Fruit fly (Drosophila melanogaster) whole organism, embryonic: ENCODE data around the gene Rab8.

Experiments
- Ada2b ChIP-seq: fragments of 200-800 bp; sonication (Bioruptor generic); IDR thresholded peaks from 2 replicates; pipeline ENCODE4 v1.3.6; 2022; ENCODE audit warnings: missing biosample characterization, missing genetic modification characterization
- Bgb ChIP-seq: fragments of 200-800 bp; sonication (Bioruptor generic); IDR thresholded peaks from 2 replicates; pipeline ENCODE4 v1.3.6; 2022; ENCODE audit warnings: missing biosample characterization, missing genetic modification characterization; ENCODE audit not compliant: partially characterized antibody
- C15 ChIP-seq: fragments of 200-800 bp; sonication (Bioruptor generic); IDR thresholded peaks from 3 replicates; pipeline ENCODE4 v1.3.6; 2022; ENCODE audit warnings: missing biosample characterization, missing genetic modification characterization
- CG10147 ChIP-seq: fragments of 200-800 bp; sonication (Bioruptor generic); optimal IDR thresholded peaks from 2 replicates; lab custom pipeline; 2019; ENCODE audit warnings: missing biosample characterization, mild to moderate bottlenecking, missing genetic modification characterization, moderate library complexity
- CG1024 ChIP-seq: fragments of 200-800 bp; sonication (Bioruptor generic); IDR thresholded peaks from 2 replicates; pipeline ENCODE4 v1.3.6; 2022; ENCODE audit warnings: missing biosample characterization, missing genetic modification characterization
- CG11247 ChIP-seq: fragments of 200-800 bp; sonication (Bioruptor generic); IDR thresholded peaks from 2 replicates; pipeline ENCODE4 v1.3.6; 2022; ENCODE audit warnings: missing biosample characterization, missing genetic modification characterization
- CG12391 ChIP-seq: fragments of 200-800 bp; sonication (Bioruptor generic); optimal IDR thresholded peaks from 3 replicates; lab custom pipeline; 2018; ENCODE audit warnings: missing biosample characterization, mild to moderate bottlenecking, missing genetic modification characterization, moderate library complexity
- CG12659 ChIP-seq: fragments of 200-800 bp; sonication (Bioruptor generic); optimal IDR thresholded peaks from 3 replicates; lab custom pipeline; 2017; ENCODE audit warnings: mild to moderate bottlenecking, missing biosample characterization, missing genetic modification reagents, missing genetic modification characterization
- CG12744 ChIP-seq: fragments of 200-800 bp; sonication (Bioruptor generic); optimal IDR thresholded peaks from 2 replicates; lab custom pipeline; 2016; ENCODE audit warnings: missing biosample characterization, missing genetic modification characterization
- CG13287 ChIP-seq: fragments of 200-800 bp; sonication (Bioruptor generic); IDR thresholded peaks from 2 replicates; pipeline ENCODE4 v1.3.6; 2022; ENCODE audit warnings: missing biosample characterization, missing genetic modification characterization; ENCODE audit not compliant: partially characterized antibody
- CG14014 ChIP-seq: fragments of 200-800 bp; sonication (Bioruptor generic); IDR thresholded peaks from 2 replicates; pipeline ENCODE4 v1.3.6; 2022; ENCODE audit warnings: missing biosample characterization, missing genetic modification characterization
- CG15514 ChIP-seq: fragments of 200-800 bp; sonication (Bioruptor generic); optimal IDR thresholded peaks from 3 replicates; lab custom pipeline; 2017; ENCODE audit warnings: missing biosample characterization, missing genetic modification characterization, mild to moderate bottlenecking, moderate library complexity, missing genetic modification reagents
- CG2712 ChIP-seq: fragments of 200-800 bp; optimal IDR thresholded peaks from 3 replicates; lab custom pipeline; 2019; ENCODE audit warnings: missing biosample characterization, mild to moderate bottlenecking, missing genetic modification characterization, moderate library complexity
- CG32767 ChIP-seq: fragments of 200-800 bp; sonication (Bioruptor generic); IDR thresholded peaks from 2 replicates; pipeline ENCODE4 v1.3.6; 2022; ENCODE audit warnings: missing biosample characterization, missing genetic modification characterization
- CG34224 ChIP-seq: fragments of 200-800 bp; sonication (Bioruptor generic); IDR thresholded peaks from 3 replicates; pipeline ENCODE4 v1.3.6; 2022; ENCODE audit warnings: missing biosample characterization, missing genetic modification characterization; ENCODE audit not compliant: partially characterized antibody
- CG34422 ChIP-seq: fragments of 200-800 bp; sonication (Bioruptor generic); IDR thresholded peaks from 3 replicates; pipeline ENCODE4 v1.3.6; 2022; ENCODE audit warnings: missing biosample characterization, missing genetic modification characterization
- CG4328 ChIP-seq: fragments of 200-800 bp; sonication (Bioruptor generic); optimal IDR thresholded peaks from 3 replicates; lab custom pipeline; 2017; ENCODE audit warnings: missing biosample characterization, missing genetic modification reagents, missing genetic modification characterization
- CG43689 ChIP-seq: fragments of 200-800 bp; sonication (Bioruptor generic); IDR thresholded peaks from 2 replicates; pipeline ENCODE4 v1.3.6; 2022; ENCODE audit warnings: missing biosample characterization, missing genetic modification characterization
- CG6175 ChIP-seq: fragments of 200-800 bp; sonication (Bioruptor generic); IDR thresholded peaks from 3 replicates; pipeline ENCODE4 v1.3.6; 2022; ENCODE audit warnings: missing biosample characterization, missing genetic modification characterization
- CG6654 ChIP-seq: fragments of 200-800 bp; sonication (Bioruptor generic); optimal IDR thresholded peaks from 2 replicates; lab custom pipeline; 2017; ENCODE audit warnings: missing biosample characterization, mild to moderate bottlenecking, missing genetic modification characterization
- CG7786 ChIP-seq: fragments of 200-800 bp; sonication (Bioruptor generic); optimal IDR thresholded peaks from 2 replicates; lab custom pipeline; 2016; ENCODE audit warnings: missing biosample characterization, missing genetic modification characterization
- CG9817 ChIP-seq: fragments of 200-800 bp; sonication (Bioruptor generic); optimal IDR thresholded peaks from 2 replicates; lab custom pipeline; 2018; ENCODE audit warnings: missing biosample characterization, mild to moderate bottlenecking, missing genetic modification characterization, moderate library complexity
- Dip3 ChIP-seq: fragments of 200-800 bp; sonication (Bioruptor generic); optimal IDR thresholded peaks from 3 replicates; lab custom pipeline; 2016; ENCODE audit warnings: missing biosample characterization, missing genetic modification characterization
- HLH4C ChIP-seq: fragments of 200-800 bp; sonication (Bioruptor generic); IDR thresholded peaks from 3 replicates; pipeline ENCODE4 v1.3.6; 2022; ENCODE audit warnings: missing biosample characterization, missing genetic modification characterization; ENCODE audit not compliant: partially characterized antibody
- HmgD ChIP-seq: fragments of 200-800 bp; sonication (Bioruptor generic); optimal IDR thresholded peaks from 3 replicates; lab custom pipeline; 2016; ENCODE audit warnings: missing biosample characterization, missing genetic modification characterization
- MBD-R2 ChIP-seq: fragments of 200-800 bp; sonication (Bioruptor generic); IDR thresholded peaks from 2 replicates; pipeline ENCODE4 v1.3.6; 2022; ENCODE audit warnings: missing biosample characterization, missing genetic modification characterization
- Mad ChIP-seq: fragments of 200-800 bp; sonication (Bioruptor generic); optimal IDR thresholded peaks from 2 replicates; lab custom pipeline; 2016; ENCODE audit warnings: missing biosample characterization, missing genetic modification characterization
- Med ChIP-seq: fragments of 200-800 bp; sonication (Bioruptor generic); peaks from one replicate; lab custom pipeline; 2016; ENCODE audit warnings: missing biosample characterization, missing genetic modification characterization, mild to moderate bottlenecking, inconsistent platforms, moderate library complexity
- Neu2 ChIP-seq: fragments of 200-800 bp; sonication (Bioruptor generic); optimal IDR thresholded peaks from 3 replicates; lab custom pipeline; 2016; ENCODE audit warnings: missing biosample characterization, missing genetic modification characterization, borderline replicate concordance
- YL-1 ChIP-seq: fragments of 200-800 bp; sonication (Bioruptor generic); optimal IDR thresholded peaks from 3 replicates; lab custom pipeline; 2017; ENCODE audit warnings: missing biosample characterization, mild to moderate bottlenecking, missing genetic modification characterization
- amos ChIP-seq: fragments of 200-800 bp; sonication (Bioruptor generic); IDR thresholded peaks from 2 replicates; pipeline ENCODE4 v1.3.6; 2022; ENCODE audit warnings: missing biosample characterization, missing genetic modification characterization; ENCODE audit not compliant: partially characterized antibody
- ato ChIP-seq: fragments of 200-800 bp; sonication (Bioruptor generic); IDR thresholded peaks from 2 replicates; pipeline ENCODE4 v1.3.6; 2022; ENCODE audit warnings: missing biosample characterization, missing genetic modification characterization; ENCODE audit not compliant: partially characterized antibody
- cg ChIP-seq: fragments of 200-800 bp; sonication (Bioruptor generic); optimal IDR thresholded peaks from 3 replicates; lab custom pipeline; 2019; ENCODE audit warnings: missing biosample characterization, mild to moderate bottlenecking, missing genetic modification characterization, moderate library complexity
- chinmo ChIP-seq: fragments of 200-800 bp; sonication (Bioruptor generic); IDR thresholded peaks from 4 replicates; pipeline ENCODE4 v1.3.6; 2022; ENCODE audit warnings: missing biosample characterization, missing genetic modification characterization; ENCODE audit not compliant: partially characterized antibody
- gce ChIP-seq: fragments of 200-800 bp; sonication (Bioruptor generic); IDR thresholded peaks from 3 replicates; pipeline ENCODE4 v1.3.6; 2022; ENCODE audit warnings: missing biosample characterization, missing genetic modification characterization
- hkb ChIP-seq, 2 experiments: fragments of 200-800 bp in 1 of 2; fragments of >200 bp in 1 of 2; sonication (Bioruptor generic) in 1 of 2; IDR thresholded peaks in 1 of 2; optimal IDR thresholded peaks in 1 of 2; 2 replicates each; pipeline versions ENCODE4 v1.3.6 to Lab custom; 2017 to 2022; ENCODE audit warnings: missing biosample characterization in 1 of 2, missing genetic modification characterization in 1 of 2
- jumu ChIP-seq: fragments of 200-800 bp; sonication (Bioruptor generic); optimal IDR thresholded peaks from 3 replicates; lab custom pipeline; 2016; ENCODE audit warnings: missing biosample characterization, missing genetic modification characterization
- mirr ChIP-seq: fragments of 200-800 bp; sonication (Bioruptor generic); optimal IDR thresholded peaks from 3 replicates; lab custom pipeline; 2018; ENCODE audit warnings: missing biosample characterization, mild to moderate bottlenecking, missing genetic modification characterization
- nerfin-1 ChIP-seq: fragments of 200-800 bp; sonication (Bioruptor generic); optimal IDR thresholded peaks from 3 replicates; lab custom pipeline; 2019; ENCODE audit warnings: missing biosample characterization, mild to moderate bottlenecking, missing genetic modification characterization, moderate library complexity
- nom ChIP-seq: fragments of 200-800 bp; sonication (Bioruptor generic); optimal IDR thresholded peaks from 2 replicates; lab custom pipeline; 2017; ENCODE audit warnings: missing biosample characterization, missing genetic modification characterization, mild to moderate bottlenecking, moderate library complexity, missing genetic modification reagents
- onecut ChIP-seq: fragments of 200-800 bp; sonication (Bioruptor generic); IDR thresholded peaks from 2 replicates; pipeline ENCODE4 v1.3.6; 2022; ENCODE audit warnings: missing biosample characterization, missing genetic modification characterization
- pfk ChIP-seq: fragments of 200-800 bp; sonication (Bioruptor generic); optimal IDR thresholded peaks from 2 replicates; lab custom pipeline; 2018; ENCODE audit warnings: missing biosample characterization, mild to moderate bottlenecking, missing genetic modification characterization, moderate library complexity
- psq ChIP-seq: fragments of 200-800 bp; sonication (Bioruptor generic); optimal IDR thresholded peaks from 2 replicates; lab custom pipeline; 2017; ENCODE audit warnings: missing biosample characterization, missing genetic modification characterization
- pzg ChIP-seq: fragments of 200-800 bp; sonication (Bioruptor generic); optimal IDR thresholded peaks from 3 replicates; lab custom pipeline; 2018; ENCODE audit warnings: missing biosample characterization, mild to moderate bottlenecking, missing genetic modification characterization, moderate library complexity
- shn ChIP-seq: fragments of 200-800 bp; sonication (Bioruptor generic); optimal IDR thresholded peaks from 3 replicates; lab custom pipeline; 2016; ENCODE audit warnings: missing biosample characterization, missing genetic modification characterization
- so ChIP-seq: fragments of 200-800 bp; sonication (Bioruptor generic); IDR thresholded peaks from 3 replicates; pipeline ENCODE4 v1.3.6; 2022; ENCODE audit warnings: missing biosample characterization, missing genetic modification characterization
- ttk ChIP-seq: fragments of 200-800 bp; sonication (Bioruptor generic); IDR thresholded peaks from 2 replicates; pipeline ENCODE4 v2.1.2; 2022; ENCODE audit warnings: missing biosample characterization, missing genetic modification characterization
- zfh2 ChIP-seq: fragments of 200-800 bp; sonication (Bioruptor generic); optimal IDR thresholded peaks from 2 replicates; lab custom pipeline; 2016; ENCODE audit warnings: missing biosample characterization, missing genetic modification characterization

Rab8 gene

dm6 chr3L:19833227-19833626, 37.7 kb downstream of the Rab8 start (continued):
- TF ChIP-seq Med (peak; percentile 60), pfk (peak; percentile 16), ttk (no peak), psq (peak; percentile 36), Ada2b (GFP tag; lab: Robert Waterston, UW) (no peak), nom (GFP tag; lab: Kevin White, UChicago) (peak; percentile 48), CG43689 (no peak), MBD-R2 (GFP tag; lab: Robert Waterston, UW) (peak; percentile 28; the same call in 1 of the 2 replicates), CG15514 (GFP tag; lab: Kevin White, UChicago) (peak; percentile 14), C15 (GFP tag; lab: Robert Waterston, UW) (no peak), HmgD (GFP tag; lab: Kevin White, UChicago) (no peak), zfh2 (GFP tag; lab: Kevin White, UChicago) (no peak), shn (GFP tag; lab: Kevin White, UChicago) (no peak), jumu (GFP tag; lab: Kevin White, UChicago) (no peak), CG13287 (GFP tag; lab: Robert Waterston, UW) (no peak), CG6654 (GFP tag; lab: Kevin White, UChicago) (no peak), cg (GFP tag; lab: Kevin White, UChicago) (peak; percentile 42), onecut (GFP tag; lab: Robert Waterston, UW) (peak; percentile 98), CG12659 (GFP tag; lab: Kevin White, UChicago) (no peak), CG12391 (tag; lab: Kevin White, UChicago) (no peak)

DNA sequence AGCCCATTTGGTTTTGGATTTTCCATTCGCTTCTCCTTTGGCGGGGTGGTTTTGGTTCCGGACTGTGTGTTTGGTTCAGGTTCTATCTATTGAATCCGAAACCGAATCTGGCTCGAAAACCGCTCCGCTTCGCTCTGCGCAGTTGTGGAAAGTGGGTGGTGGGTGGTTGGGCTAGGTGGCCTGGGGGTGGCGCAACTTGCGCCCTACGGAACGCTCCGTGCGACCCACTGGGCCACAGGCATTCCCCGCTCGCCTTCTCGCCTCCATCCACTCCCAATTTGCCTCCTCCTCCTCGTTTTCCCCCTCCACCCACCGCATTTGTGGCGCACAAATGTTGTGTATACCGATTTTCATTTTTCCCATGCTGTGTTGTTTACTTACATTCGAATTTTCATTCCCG, 52.2 kb downstream of the Rab8 start:
- TF ChIP-seq Bgb (GFP tag; lab: Robert Waterston, UW) (peak; percentile 31), amos (peak; percentile 37; the same call in 1 of the 2 replicates), YL-1 (peak; percentile 33), CG1024 (GFP tag; lab: Robert Waterston, UW) (no peak), so (GFP tag; lab: Robert Waterston, UW) (0 out of 3 replicates have a peak, but pooled peaks have one; percentile 12), CG9817 (tag; lab: Kevin White, UChicago) (no peak), nerfin-1 (peak; percentile 3), nom (GFP tag; lab: Kevin White, UChicago) (peak; percentile 10), mirr (no peak), CG11247 (GFP tag; lab: Robert Waterston, UW) (no peak), CG34224 (GFP tag; lab: Robert Waterston, UW) (no peak), CG12659 (GFP tag; lab: Kevin White, UChicago) (no peak), CG2712 (tag; lab: Kevin White, UChicago) (no peak), hkb (optimal IDR thresholded peaks at IDR 0.05; lab: Kevin White, UChicago) (no peak), hkb (GFP tag; IDR thresholded peaks at IDR 0.05; lab: Robert Waterston, UW) (no peak), Mad (GFP tag; lab: Kevin White, UChicago) (no peak), CG34422 (GFP tag; lab: Robert Waterston, UW) (peak; percentile 10; the same call in 1 of the 3 replicates), HLH4C (peak; percentile 20; the same call in 1 of the 3 replicates), CG32767 (GFP tag; lab: Robert Waterston, UW) (peak; percentile 80), CG7786 (GFP tag; lab: Kevin White, UChicago) (no peak), pzg (GFP tag; lab: Kevin White, UChicago) (peak; percentile 23), CG10147 (no peak), gce (GFP tag; lab: Robert Waterston, UW) (0 out of 3 replicates have a peak, but pooled peaks have one; percentile 7), Dip3 (no peak), ato (GFP tag; lab: Robert Waterston, UW) (0 out of 2 replicates have a peak, but pooled peaks have one; percentile 17), CG14014 (GFP tag; lab: Robert Waterston, UW) (no peak), CG12744 (no peak), chinmo (GFP tag; lab: Robert Waterston, UW) (0 out of 4 replicates have a peak, but pooled peaks have one; percentile 13), Neu2 (no peak), CG4328 (GFP tag; lab: Kevin White, UChicago) (no peak), CG6175 (no peak), Ada2b (GFP tag; lab: Robert Waterston, UW) (no peak), CG15514 (GFP tag; lab: Kevin White, UChicago) (peak; percentile 98), MBD-R2 (GFP tag; lab: Robert Waterston, UW) (peak; percentile 10; the same call in 1 of the 2 replicates)
